Worm (Caenorhabditis elegans): ENCODE results near the gene C32D5.4.

- no peak for TF ChIP-seq madf-2 (tag; optimal IDR thresholded peaks at IDR 0.05)
- TF ChIP-seq ttx-3 (tag; optimal IDR thresholded peaks at IDR 0.05) = no peak
- no peak for TF ChIP-seq ahr-1 (tag; optimal IDR thresholded peaks at IDR 0.05)
- no peak for TF ChIP-seq pat-9 (tag; optimal IDR thresholded peaks at IDR 0.05)
- no peak for TF ChIP-seq ama-1 (optimal IDR thresholded peaks at IDR 0.05)
- no peak for TF ChIP-seq ceh-6 (GFP tag; optimal IDR thresholded peaks at IDR 0.05)
- TF ChIP-seq nhr-11 (tag; optimal IDR thresholded peaks at IDR 0.05) = no peak
- no peak for TF ChIP-seq tbx-7 (tag; optimal IDR thresholded peaks at IDR 0.05)
Measured at ce11 chrII:6370110-6370509, 47.2 kb upstream of the C32D5.4 start.
